Worm (Caenorhabditis elegans): ENCODE measurements around the gene kvs-1.
A peak's percentile ranks its signal among the peaks of the same experiment; 100 is the strongest.

Gene kvs-1

ce11 chrX:7661628-7662027 is 45.3 kb downstream of the kvs-1 start (continued):
- no peak for TF ChIP-seq ztf-11 (tag; optimal IDR thresholded peaks at IDR 0.05)
- TF ChIP-seq snpc-4 (tag; optimal IDR thresholded peaks at IDR 0.05) = no peak
- peak in 2 of 3 experiments; percentile 36 to 43 for TF ChIP-seq dpl-1 (GFP tag; optimal IDR thresholded peaks at IDR 0.05)
- peak in 1 of 3 experiments; percentile 35 for TF ChIP-seq ceh-82 (tag; optimal IDR thresholded peaks at IDR 0.05)
- peak; percentile 28 for TF ChIP-seq swsn-7 (tag; optimal IDR thresholded peaks at IDR 0.05)
- TF ChIP-seq nhr-71 (tag; optimal IDR thresholded peaks at IDR 0.05) = peak; percentile 62
- TF ChIP-seq lsy-2 (tag; optimal IDR thresholded peaks at IDR 0.05) = peak; percentile 11 to 43
- peak; percentile 41 for TF ChIP-seq blmp-1 (tag; optimal IDR thresholded peaks at IDR 0.05)

DNA sequence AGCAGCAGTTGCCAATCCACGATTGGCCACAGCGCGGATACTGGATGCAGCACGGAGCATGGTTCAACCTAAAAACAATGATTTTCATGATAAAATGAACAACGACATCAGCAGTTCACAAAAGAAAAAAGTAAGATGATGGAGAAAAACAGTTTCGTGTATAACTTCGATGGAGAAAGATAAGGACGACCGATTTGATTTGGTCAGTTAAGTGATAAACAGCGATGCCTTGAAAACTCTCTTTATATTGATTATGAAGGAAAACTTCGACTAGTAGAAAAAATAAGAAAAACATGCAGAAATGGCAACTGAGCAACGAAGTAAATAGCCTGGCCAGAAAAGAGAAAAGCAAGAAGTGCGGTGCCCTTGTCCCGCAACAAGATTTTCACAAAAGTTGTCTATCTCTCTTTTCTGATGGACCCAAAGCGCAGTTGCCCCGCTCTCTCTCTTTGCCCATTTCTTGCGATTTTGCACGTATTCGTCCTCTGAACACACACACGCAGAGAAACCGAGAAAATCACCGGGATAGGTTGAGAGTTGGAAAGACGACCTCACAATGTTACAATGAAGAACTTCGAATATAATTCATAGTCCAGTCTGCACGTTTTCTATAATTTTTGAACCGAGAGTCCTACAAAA is 45.9 kb downstream of the kvs-1 start, which contains the start of gene pcca-1:
Gene pcca-1, minus strand, starts transcription at position 68 of the 639 bp plus-strand sequence.
- no peak for TF ChIP-seq lir-3 (tag; optimal IDR thresholded peaks at IDR 0.05; ENCODE audit: poor library complexity)
- no peak for TF ChIP-seq unc-30 (tag; optimal IDR thresholded peaks at IDR 0.05)
- peak; percentile 85 for TF ChIP-seq aha-1 (tag; optimal IDR thresholded peaks at IDR 0.05)
- TF ChIP-seq lin-14 (GFP tag; optimal IDR thresholded peaks at IDR 0.05) = peak; percentile 67
- TF ChIP-seq alr-1 (tag; optimal IDR thresholded peaks at IDR 0.05; ENCODE audit: borderline replicate concordance) = no peak
- TF ChIP-seq lin-13 (GFP tag; optimal IDR thresholded peaks at IDR 0.05) = peak; percentile 10
- no peak for TF ChIP-seq elt-3 (tag; optimal IDR thresholded peaks at IDR 0.05)
- TF ChIP-seq F16B12.6 (tag; optimal IDR thresholded peaks at IDR 0.05) = no peak
- peak; percentile 51 for TF ChIP-seq rnt-1 (tag; optimal IDR thresholded peaks at IDR 0.05)
- TF ChIP-seq mab-9 (GFP tag; IDR thresholded peaks at IDR 0.05) = no peak
- TF ChIP-seq skn-1 (tag; optimal IDR thresholded peaks at IDR 0.05) = no peak
- TF ChIP-seq nhr-28 (tag; optimal IDR thresholded peaks at IDR 0.05) = no peak
- TF ChIP-seq nhr-71 (tag; optimal IDR thresholded peaks at IDR 0.05) = peak; percentile 1
- TF ChIP-seq Y116A8C.19 (tag; optimal IDR thresholded peaks at IDR 0.05; ENCODE audit: borderline replicate concordance) = no peak
- TF ChIP-seq nhr-237 (tag; optimal IDR thresholded peaks at IDR 0.05) = no peak
- TF ChIP-seq ceh-82 (tag; optimal IDR thresholded peaks at IDR 0.05) = peak in 1 of 3 experiments; percentile 47
- no peak for TF ChIP-seq unc-86 (tag; optimal IDR thresholded peaks at IDR 0.05)
- TF ChIP-seq unc-130 (tag; optimal IDR thresholded peaks at IDR 0.05) = peak; percentile 34
- TF ChIP-seq snu-23 (GFP tag; optimal IDR thresholded peaks at IDR 0.05) = peak; percentile 5
- TF ChIP-seq unc-62 (GFP tag; optimal IDR thresholded peaks at IDR 0.05) = no peak
- TF ChIP-seq fkh-4 (tag; optimal IDR thresholded peaks at IDR 0.05; ENCODE audit: borderline replicate concordance) = no peak
- peak; percentile 33 for TF ChIP-seq elt-2 (tag; optimal IDR thresholded peaks at IDR 0.05)

ce11 chrX:7659591-7660433 is 47.1 kb downstream of the kvs-1 start:
- TF ChIP-seq lir-3 (tag; optimal IDR thresholded peaks at IDR 0.05; ENCODE audit: poor library complexity) (no peak), unc-30 (tag; optimal IDR thresholded peaks at IDR 0.05) (no peak), fos-1 (tag; optimal IDR thresholded peaks at IDR 0.05) (no peak), unc-86 (tag; optimal IDR thresholded peaks at IDR 0.05) (no peak), nhr-85 (tag) (no peak), ces-1 (GFP tag; optimal IDR thresholded peaks at IDR 0.05) (no peak), tbx-2 (tag; optimal IDR thresholded peaks at IDR 0.05) (peak; percentile 38), nhr-71 (tag; optimal IDR thresholded peaks at IDR 0.05) (peak; percentile 69), nhr-47 (tag; optimal IDR thresholded peaks at IDR 0.05) (no peak), ceh-82 (tag; optimal IDR thresholded peaks at IDR 0.05) (no peak), lin-39 (tag; optimal IDR thresholded peaks at IDR 0.05) (no peak), mef-2 (tag; optimal IDR thresholded peaks at IDR 0.05) (no peak), Y116A8C.19 (tag; optimal IDR thresholded peaks at IDR 0.05; ENCODE audit: borderline replicate concordance) (no peak), ama-1 (optimal IDR thresholded peaks at IDR 0.05) (no peak), fkh-8 (tag; optimal IDR thresholded peaks at IDR 0.05) (no peak), grh-1 (GFP tag; IDR thresholded peaks at IDR 0.05) (peak; percentile 54), alr-1 (tag; optimal IDR thresholded peaks at IDR 0.05; ENCODE audit: borderline replicate concordance) (no peak), C16A3.4 (tag; optimal IDR thresholded peaks at IDR 0.05) (peak; percentile 7), pqm-1 (tag; optimal IDR thresholded peaks at IDR 0.05) (no peak), lin-15B (tag; optimal IDR thresholded peaks at IDR 0.05) (no peak), nhr-90 (tag; optimal IDR thresholded peaks at IDR 0.05; ENCODE audit: poor library complexity) (peak; percentile 36), efl-3 (GFP tag; optimal IDR thresholded peaks at IDR 0.05) (no peak), isw-1 (GFP tag; IDR thresholded peaks at IDR 0.05) (no peak), dsc-1 (tag; optimal IDR thresholded peaks at IDR 0.05) (no peak), nhr-12 (tag; optimal IDR thresholded peaks at IDR 0.05) (no peak), sptf-1 (tag; optimal IDR thresholded peaks at IDR 0.05) (no peak)

Measured in whole organism, L1 larva.